Worm (Caenorhabditis elegans): ENCODE measurements around the gene cdh-10.

The cdh-10 gene

ce11 chrIV:2390251-2390672 is 72.9 kb downstream of the cdh-10 start (continued):
- TF ChIP-seq hrde-1 (tag; optimal IDR thresholded peaks at IDR 0.05; ENCODE audit: borderline replicate concordance), result peak; percentile 59
- 0 out of 2 replicates have a peak, but pooled peaks have one; percentile 60 for TF ChIP-seq egl-18 (GFP tag; IDR thresholded peaks at IDR 0.05)
- no peak for TF ChIP-seq cebp-1 (GFP tag; IDR thresholded peaks at IDR 0.05)
- TF ChIP-seq cebp-1 (tag; optimal IDR thresholded peaks at IDR 0.05), result peak; percentile 59
- TF ChIP-seq ZK185.1 (tag; optimal IDR thresholded peaks at IDR 0.05; ENCODE audit: poor library complexity, severe bottlenecking), result no peak

- TF ChIP-seq snpc-4 (GFP tag; optimal IDR thresholded peaks at IDR 0.05), result no peak
- TF ChIP-seq snpc-4 (tag; optimal IDR thresholded peaks at IDR 0.05), result no peak
- no peak for TF ChIP-seq ztf-22 (GFP tag; optimal IDR thresholded peaks at IDR 0.05)
- no peak for TF ChIP-seq D2030.7 (GFP tag; IDR thresholded peaks at IDR 0.05)
- no peak for TF ChIP-seq B0019.2 (GFP tag; conservative IDR thresholded peaks at IDR 0.05)
- no peak for TF ChIP-seq hrde-1 (tag; optimal IDR thresholded peaks at IDR 0.05; ENCODE audit: borderline replicate concordance)
- TF ChIP-seq hmg-20 (GFP tag; IDR thresholded peaks at IDR 0.05), result no peak
- no peak for TF ChIP-seq C17E4.6 (GFP tag; IDR thresholded peaks at IDR 0.05)
- no peak for TF ChIP-seq F49E8.2 (tag; optimal IDR thresholded peaks at IDR 0.05; ENCODE audit: insufficient read depth)
- no peak for TF ChIP-seq mcd-1 (GFP tag; IDR thresholded peaks at IDR 0.05)
- TF ChIP-seq egl-18 (GFP tag; IDR thresholded peaks at IDR 0.05), result 0 out of 2 replicates have a peak, but pooled peaks have one; percentile 17
- no peak for TF ChIP-seq bed-1 (GFP tag; IDR thresholded peaks at IDR 0.05)
- TF ChIP-seq zfh-2 (GFP tag; conservative IDR thresholded peaks at IDR 0.05), result peak; percentile 57; the same call in 1 of the 2 replicates
- no peak for TF ChIP-seq B0035.1 (tag; optimal IDR thresholded peaks at IDR 0.05)
Measured at ce11 chrIV:2389745-2390144, 73.4 kb downstream of the cdh-10 start.

- TF ChIP-seq athp-1 (tag; optimal IDR thresholded peaks at IDR 0.05), result peak; percentile 92
- 0 out of 2 replicates have a peak, but pooled peaks have one; percentile 73 for TF ChIP-seq bed-2 (GFP tag; IDR thresholded peaks at IDR 0.05)
- TF ChIP-seq die-1 (tag; optimal IDR thresholded peaks at IDR 0.05), result peak; percentile 66
- TF ChIP-seq hmg-1.2 (GFP tag; IDR thresholded peaks at IDR 0.05), result peak; percentile 97
- peak; percentile 96 for TF ChIP-seq madf-3 (GFP tag; IDR thresholded peaks at IDR 0.05)
- TF ChIP-seq ztf-25 (GFP tag; IDR thresholded peaks at IDR 0.05), result no peak
- peak; percentile 95 for TF ChIP-seq chd-7 (tag; optimal IDR thresholded peaks at IDR 0.05)
- peak; percentile 78 for TF ChIP-seq somi-1 (GFP tag; optimal IDR thresholded peaks at IDR 0.05)
- TF ChIP-seq ztf-26 (tag; optimal IDR thresholded peaks at IDR 0.05), result peak; percentile 97
- peak; percentile 92 for TF ChIP-seq C17E4.6 (GFP tag; IDR thresholded peaks at IDR 0.05)
- TF ChIP-seq ceh-58 (GFP tag; IDR thresholded peaks at IDR 0.05), result no peak
- peak; percentile 86 for TF ChIP-seq F22D6.2 (tag; optimal IDR thresholded peaks at IDR 0.05)
- peak; percentile 96 for TF ChIP-seq ztf-22 (GFP tag; optimal IDR thresholded peaks at IDR 0.05)
- peak; percentile 88 for TF ChIP-seq C06A6.2 (GFP tag; conservative IDR thresholded peaks at IDR 0.05)
- peak; percentile 97 for TF ChIP-seq lin-40 (tag; optimal IDR thresholded peaks at IDR 0.05)
- TF ChIP-seq ceh-79 (tag; optimal IDR thresholded peaks at IDR 0.05), result peak; percentile 47
- peak; percentile 97 for TF ChIP-seq B0336.3 (GFP tag; IDR thresholded peaks at IDR 0.05)
- no peak for TF ChIP-seq nhr-179 (tag; optimal IDR thresholded peaks at IDR 0.05)
- TF ChIP-seq ets-4 (GFP tag; optimal IDR thresholded peaks at IDR 0.05), result peak; percentile 94
- TF ChIP-seq ceh-40 (GFP tag; IDR thresholded peaks at IDR 0.05), result peak; percentile 88
- TF ChIP-seq F23B12.7 (tag; optimal IDR thresholded peaks at IDR 0.05; ENCODE audit: insufficient read depth), result peak; percentile 91
- TF ChIP-seq cebp-2 (GFP tag; IDR thresholded peaks at IDR 0.05), result peak; percentile 84; the same call in 1 of the 2 replicates
- peak; percentile 87; the same call in 1 of the 2 replicates for TF ChIP-seq Y56A3A.18 (GFP tag; IDR thresholded peaks at IDR 0.05)
- peak; percentile 72; the same call in 1 of the 2 replicates for TF ChIP-seq ztf-28 (GFP tag; IDR thresholded peaks at IDR 0.05)
- no peak for TF ChIP-seq aptf-3 (GFP tag; IDR thresholded peaks at IDR 0.05)
- TF ChIP-seq fkh-3 (tag; optimal IDR thresholded peaks at IDR 0.05), result no peak
- peak; percentile 81 for TF ChIP-seq F49E8.2 (tag; optimal IDR thresholded peaks at IDR 0.05; ENCODE audit: insufficient read depth)
- TF ChIP-seq Y53F4B.3 (GFP tag; IDR thresholded peaks at IDR 0.05), result no peak
- no peak for TF ChIP-seq F57C9.4 (tag; optimal IDR thresholded peaks at IDR 0.05)
- peak; percentile 74 for TF ChIP-seq lin-26 (GFP tag; IDR thresholded peaks at IDR 0.05)
- no peak for TF ChIP-seq ccch-3 (GFP tag; optimal IDR thresholded peaks at IDR 0.05)
Measured at ce11 chrIV:2388949-2389495, 74.1 kb downstream of the cdh-10 start, which contains the start of gene trap-3. trap-3 (plus strand) TSS chrIV:2389445.
